Worm (Caenorhabditis elegans) whole organism, L4 larva: ENCODE data around the gene F48G7.9.

Experiments used
- ceh-82 ChIP-seq: sonication (generic microtip); optimal IDR thresholded peaks from 2 replicates; lab custom pipeline; 2017; ENCODE audit warnings: missing biosample characterization, missing genetic modification characterization
- duxl-1 ChIP-seq: sonication (generic microtip); optimal IDR thresholded peaks from 2 replicates; lab custom pipeline; 2016; ENCODE audit warnings: mild to moderate bottlenecking, missing genetic modification characterization, moderate library complexity, missing compliant biosample characterization; ENCODE audit not compliant: poor library complexity
- mdl-1 ChIP-seq, 2 experiments: fragments of 150-350 bp in 1 of 2; sonication (generic microtip) in 1 of 2; optimal IDR thresholded peaks; 2 replicates each; lab custom pipeline; 2014 to 2017; ENCODE audit warnings: missing biosample characterization in 2 of 2, missing genetic modification characterization in 2 of 2
- nhr-77 ChIP-seq: fragments of 150-350 bp; optimal IDR thresholded peaks from 2 replicates; lab custom pipeline; 2014; ENCODE audit warnings: missing biosample characterization, missing genetic modification characterization
- pqm-1 ChIP-seq: sonication (generic microtip); optimal IDR thresholded peaks from 2 replicates; lab custom pipeline; 2017; ENCODE audit warnings: missing biosample characterization, missing genetic modification characterization
- zag-1 ChIP-seq: fragments of 150-350 bp; optimal IDR thresholded peaks from 2 replicates; lab custom pipeline; 2014; ENCODE audit warnings: missing biosample characterization, missing genetic modification characterization
- ztf-11 ChIP-seq: fragments of 150-350 bp; optimal IDR thresholded peaks from 2 replicates; lab custom pipeline; 2014; ENCODE audit warnings: missing biosample characterization, missing genetic modification characterization

- TF ChIP-seq zag-1 (tag; lab: Kevin White, UChicago) (no peak), mdl-1 (tag; optimal IDR thresholded peaks at IDR 0.05; lab: Kevin White, UChicago) (no peak), ceh-82 (tag; lab: Kevin White, UChicago) (no peak), ztf-11 (no peak), pqm-1 (tag; lab: Kevin White, UChicago) (no peak), nhr-77 (tag; lab: Kevin White, UChicago) (no peak), duxl-1 (tag; lab: Kevin White, UChicago) (no peak)
Measured at ce11 chrV:620987-621386, 7.4 kb downstream of the F48G7.9 start.
